Worm (Caenorhabditis elegans) whole organism, late embryonic: ENCODE data around the gene F58G1.2.

Experiments
- C38D4.7 ChIP-seq: fragments of 200-800 bp; sonication (Bioruptor generic); optimal IDR thresholded peaks from 2 replicates; lab custom pipeline; 2018; ENCODE audit warnings: mild to moderate bottlenecking, missing genetic modification characterization, moderate library complexity, missing compliant biosample characterization
- F13H6.1 ChIP-seq: sonication (generic microtip); optimal IDR thresholded peaks from 2 replicates; lab custom pipeline; 2016; ENCODE audit warnings: missing genetic modification characterization, missing compliant biosample characterization
- ceh-14 ChIP-seq: sonication (generic microtip); optimal IDR thresholded peaks from 2 replicates; lab custom pipeline; 2016; ENCODE audit warnings: missing genotype, missing genetic modification characterization, missing compliant biosample characterization
- ceh-24 ChIP-seq: sonication (generic microtip); optimal IDR thresholded peaks from 2 replicates; lab custom pipeline; 2016; ENCODE audit warnings: mild to moderate bottlenecking, missing genetic modification characterization, missing compliant biosample characterization
- ceh-30 ChIP-seq: fragments of 150-350 bp; optimal IDR thresholded peaks from 2 replicates; lab custom pipeline; 2014; ENCODE audit warnings: missing biosample characterization, missing genetic modification characterization
- ceh-34 ChIP-seq: sonication (generic microtip); optimal IDR thresholded peaks from 2 replicates; lab custom pipeline; 2016; ENCODE audit warnings: mild to moderate bottlenecking, missing genetic modification characterization, missing compliant biosample characterization
- ceh-45 ChIP-seq: fragments of 200-800 bp; sonication (Bioruptor generic); IDR thresholded peaks from 2 replicates; pipeline ENCODE4 v1.3.6; 2022; ENCODE audit warnings: missing genetic modification reagents, missing genetic modification characterization, missing compliant biosample characterization
- ceh-6 ChIP-seq: fragments of 200-800 bp; sonication (Bioruptor generic); optimal IDR thresholded peaks from 2 replicates; lab custom pipeline; 2018; ENCODE audit warnings: mild to moderate bottlenecking, missing genetic modification characterization, missing compliant biosample characterization
- ceh-9 ChIP-seq: sonication (generic microtip); optimal IDR thresholded peaks from 2 replicates; lab custom pipeline; 2016; ENCODE audit warnings: mild to moderate bottlenecking, missing genetic modification characterization, inconsistent platforms, missing compliant biosample characterization
- che-1 ChIP-seq: sonication (generic microtip); optimal IDR thresholded peaks from 2 replicates; lab custom pipeline; 2016; ENCODE audit warnings: mild to moderate bottlenecking, missing genetic modification characterization, missing compliant biosample characterization
- elt-2 ChIP-seq: sonication (generic microtip); optimal IDR thresholded peaks from 2 replicates; lab custom pipeline; 2016; ENCODE audit warnings: missing genetic modification reagents, missing genetic modification characterization, missing compliant biosample characterization
- eyg-1 ChIP-seq: sonication (generic microtip); optimal IDR thresholded peaks from 2 replicates; lab custom pipeline; 2016; ENCODE audit warnings: missing genotype, missing genetic modification characterization, missing compliant biosample characterization
- fax-1 ChIP-seq: sonication (generic microtip); optimal IDR thresholded peaks from 2 replicates; lab custom pipeline; 2016; ENCODE audit warnings: missing genotype, missing genetic modification characterization, missing compliant biosample characterization
- fkh-10 ChIP-seq: fragments of 150-350 bp; optimal IDR thresholded peaks from 2 replicates; lab custom pipeline; 2014; ENCODE audit warnings: missing biosample characterization, missing genetic modification reagents, missing genetic modification characterization
- gmeb-2 ChIP-seq: sonication (generic microtip); optimal IDR thresholded peaks from 2 replicates; lab custom pipeline; 2016; ENCODE audit warnings: missing genetic modification characterization, inconsistent platforms, missing compliant biosample characterization
- hlh-15 ChIP-seq: sonication (generic microtip); optimal IDR thresholded peaks from 2 replicates; lab custom pipeline; 2016; ENCODE audit warnings: missing genetic modification characterization, missing compliant biosample characterization
- hlh-30 ChIP-seq: sonication (generic microtip); optimal IDR thresholded peaks from 2 replicates; lab custom pipeline; 2017; ENCODE audit warnings: antibody characterized with exemption, missing genetic modification characterization, missing compliant biosample characterization; ENCODE audit not compliant: insufficient read depth
- hlh-6 ChIP-seq: sonication (generic microtip); optimal IDR thresholded peaks from 2 replicates; lab custom pipeline; 2016; ENCODE audit warnings: missing genotype, missing genetic modification characterization, missing compliant biosample characterization
- mec-3 ChIP-seq: sonication (generic microtip); optimal IDR thresholded peaks from 2 replicates; lab custom pipeline; 2016; ENCODE audit warnings: borderline replicate concordance, missing genetic modification characterization, missing compliant biosample characterization
- nhr-11 ChIP-seq: fragments of 150-350 bp; optimal IDR thresholded peaks from 2 replicates; lab custom pipeline; 2014; ENCODE audit warnings: missing biosample characterization, missing genetic modification characterization
- nhr-232 ChIP-seq: sonication (generic microtip); optimal IDR thresholded peaks from 2 replicates; lab custom pipeline; 2016; ENCODE audit warnings: missing genetic modification characterization, missing compliant biosample characterization
- odd-2 ChIP-seq: sonication (generic microtip); optimal IDR thresholded peaks from 2 replicates; lab custom pipeline; 2017; ENCODE audit warnings: antibody characterized with exemption, mild to moderate bottlenecking, missing genetic modification characterization, missing compliant biosample characterization
- pag-3 ChIP-seq: sonication (generic microtip); optimal IDR thresholded peaks from 2 replicates; lab custom pipeline; 2016; ENCODE audit warnings: missing compliant biosample characterization, missing genetic modification characterization, borderline replicate concordance
- pax-1 ChIP-seq: fragments of 150-350 bp; optimal IDR thresholded peaks from 2 replicates; lab custom pipeline; 2014; ENCODE audit warnings: missing biosample characterization, missing genetic modification characterization
- pha-4 ChIP-seq: fragments of 150-350 bp; optimal IDR thresholded peaks from 2 replicates; lab custom pipeline; 2018; ENCODE audit warnings: missing biosample characterization, missing genetic modification reagents, missing genetic modification characterization
- pqm-1 ChIP-seq: sonication (generic microtip); optimal IDR thresholded peaks from 2 replicates; lab custom pipeline; 2016; ENCODE audit warnings: missing genetic modification characterization, missing compliant biosample characterization
- pros-1 ChIP-seq: fragments of 150-350 bp; optimal IDR thresholded peaks from 2 replicates; lab custom pipeline; 2014; ENCODE audit warnings: missing biosample characterization, missing genetic modification reagents, missing genetic modification characterization
- ref-2 ChIP-seq: sonication (generic microtip); optimal IDR thresholded peaks from 2 replicates; lab custom pipeline; 2016; ENCODE audit warnings: missing genetic modification characterization, missing compliant biosample characterization
- rnt-1 ChIP-seq: sonication (generic microtip); optimal IDR thresholded peaks from 2 replicates; lab custom pipeline; 2016; ENCODE audit warnings: missing genetic modification characterization, missing compliant biosample characterization
- sdc-2 ChIP-seq: sonication (generic microtip); optimal IDR thresholded peaks from 2 replicates; lab custom pipeline; 2016; ENCODE audit warnings: missing genotype, missing genetic modification characterization, missing compliant biosample characterization
- sox-2 ChIP-seq: fragments of 200-800 bp; sonication (Bioruptor generic); IDR thresholded peaks from 2 replicates; pipeline ENCODE4 v1.3.6; 2022; ENCODE audit warnings: missing genetic modification reagents, missing genetic modification characterization, missing compliant biosample characterization
- sox-4 ChIP-seq: sonication (generic microtip); optimal IDR thresholded peaks from 2 replicates; lab custom pipeline; 2017; ENCODE audit warnings: mild to moderate bottlenecking, missing genetic modification characterization, inconsistent platforms, missing compliant biosample characterization
- syd-9 ChIP-seq: sonication (generic microtip); optimal IDR thresholded peaks from 2 replicates; lab custom pipeline; 2016; ENCODE audit warnings: mild to moderate bottlenecking, missing genetic modification characterization, moderate library complexity, missing compliant biosample characterization
- tbx-7 ChIP-seq: sonication (generic microtip); optimal IDR thresholded peaks from 2 replicates; lab custom pipeline; 2016; ENCODE audit warnings: missing genotype, missing genetic modification characterization, missing compliant biosample characterization
- unc-42 ChIP-seq: sonication (generic microtip); optimal IDR thresholded peaks from 2 replicates; lab custom pipeline; 2016; ENCODE audit warnings: missing genotype, missing genetic modification characterization, missing compliant biosample characterization
- zip-5 ChIP-seq: sonication (generic microtip); optimal IDR thresholded peaks from 2 replicates; lab custom pipeline; 2016; ENCODE audit warnings: missing genetic modification characterization, missing compliant biosample characterization
- ztf-16 ChIP-seq: sonication (generic microtip); optimal IDR thresholded peaks from 2 replicates; lab custom pipeline; 2017; ENCODE audit warnings: missing genetic modification characterization, missing compliant biosample characterization

F58G1.2 gene

DNA sequence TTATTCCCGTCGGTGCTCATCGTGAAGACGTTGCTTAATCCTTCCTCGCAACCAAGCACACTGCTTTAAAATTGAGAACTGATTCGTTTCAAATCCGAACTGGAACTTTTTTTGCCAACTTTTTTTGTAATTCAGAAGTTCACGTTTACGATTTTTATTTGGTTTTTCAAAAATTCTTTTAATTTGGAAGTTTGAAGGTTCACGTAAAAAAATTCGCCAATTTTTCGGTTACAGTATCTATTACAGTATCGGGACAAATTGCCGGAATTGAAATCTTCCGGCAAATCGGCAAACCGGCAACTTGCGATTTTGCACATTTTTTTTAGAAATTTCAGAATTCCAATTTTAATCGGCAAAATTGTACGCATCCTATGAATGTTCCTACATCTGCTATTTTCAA lies 9.4 kb upstream of the F58G1.2 start, which contains the start of gene F58G1.3:
Gene F58G1.3, minus strand, starts transcription at position 101 of the 400 bp plus-strand sequence.
- TF ChIP-seq hlh-15: no peak
- TF ChIP-seq fax-1 (tag; lab: Kevin White, UChicago): no peak
- TF ChIP-seq ceh-45 (GFP tag; lab: Robert Waterston, UW): no peak
- no peak for TF ChIP-seq ceh-14 (tag; lab: Kevin White, UChicago)
- no peak for TF ChIP-seq F13H6.1 (tag; lab: Kevin White, UChicago)
- TF ChIP-seq sox-2: no peak
- TF ChIP-seq zip-5 (tag; lab: Kevin White, UChicago): no peak
- no peak for TF ChIP-seq tbx-7 (tag; lab: Kevin White, UChicago)
- TF ChIP-seq eyg-1: no peak
- no peak for TF ChIP-seq sox-4 (tag; lab: Kevin White, UChicago)
- TF ChIP-seq che-1 (tag; lab: Kevin White, UChicago): no peak
- TF ChIP-seq, all 69 proteins: peak for 0

DNA sequence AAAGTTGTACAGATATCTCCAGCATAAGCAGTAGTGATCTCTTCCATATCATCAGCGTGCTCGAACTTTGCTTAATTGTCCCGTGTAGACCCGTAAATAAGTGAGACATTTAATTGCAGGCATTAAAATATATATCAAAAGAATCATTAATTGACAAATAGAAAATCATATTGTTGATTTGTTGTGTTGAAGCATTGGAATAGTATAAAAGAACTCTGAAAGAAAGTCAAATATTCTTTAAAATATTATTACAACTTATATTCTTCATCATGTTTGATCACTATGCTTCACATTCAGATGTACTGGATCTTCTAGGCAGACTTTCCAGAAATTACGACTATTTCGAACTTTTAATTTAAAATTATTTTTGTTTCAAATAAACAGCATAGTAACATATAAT lies 6.7 kb upstream of the F58G1.2 start, which contains the start of gene F58G1.8:
Gene F58G1.8, minus strand, starts transcription at position 101 of the 400 bp plus-strand sequence.
- no peak for TF ChIP-seq hlh-30 (tag; lab: Kevin White, UChicago)
- TF ChIP-seq gmeb-2: no peak
- no peak for TF ChIP-seq che-1 (tag; lab: Kevin White, UChicago)
- no peak for TF ChIP-seq nhr-11 (tag; lab: Kevin White, UChicago)
- no peak for TF ChIP-seq unc-42 (tag; lab: Kevin White, UChicago)
- no peak for TF ChIP-seq fkh-10 (GFP tag; lab: Kevin White, UChicago)
- TF ChIP-seq pag-3 (tag; lab: Kevin White, UChicago): no peak
- TF ChIP-seq elt-2 (tag; lab: Kevin White, UChicago): no peak
- no peak for TF ChIP-seq ceh-14 (tag; lab: Kevin White, UChicago)
- no peak for TF ChIP-seq pax-1 (tag; lab: Kevin White, UChicago)
- TF ChIP-seq ref-2 (tag; lab: Kevin White, UChicago): no peak
- no peak for TF ChIP-seq pha-4 (tag; lab: Kevin White, UChicago)
- no peak for TF ChIP-seq syd-9
- no peak for TF ChIP-seq ceh-6 (GFP tag; lab: Kevin White, UChicago)
- TF ChIP-seq, all 69 proteins: peak for 0

DNA sequence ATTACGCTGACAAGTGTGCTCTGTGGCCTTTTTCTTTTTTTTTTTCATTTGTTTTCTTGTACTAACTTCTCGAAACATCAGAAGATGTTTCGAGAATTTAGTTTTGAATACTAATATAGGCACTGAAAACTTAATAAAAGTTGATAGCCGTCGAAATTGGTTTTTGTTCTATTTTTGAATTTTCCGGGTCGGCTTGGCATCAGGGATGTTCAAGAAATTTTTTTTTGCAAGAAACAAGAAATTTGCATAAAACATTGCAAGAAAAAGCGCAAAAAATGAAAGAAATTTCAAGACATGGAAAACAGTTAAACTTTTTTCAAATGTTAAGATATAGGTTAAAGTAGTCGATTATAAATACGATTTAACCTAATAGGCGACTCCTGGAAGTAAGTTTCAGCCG lies 4.4 kb upstream of the F58G1.2 start:
- TF ChIP-seq rnt-1 (tag; lab: Kevin White, UChicago): no peak
- no peak for TF ChIP-seq pros-1 (tag; lab: Kevin White, UChicago)
- TF ChIP-seq sox-2: no peak
- TF ChIP-seq elt-2 (tag; lab: Kevin White, UChicago): no peak
- no peak for TF ChIP-seq nhr-232 (tag; lab: Kevin White, UChicago)
- TF ChIP-seq ceh-34 (tag; lab: Kevin White, UChicago): no peak
- TF ChIP-seq sox-4 (tag; lab: Kevin White, UChicago): no peak
- no peak for TF ChIP-seq pax-1 (tag; lab: Kevin White, UChicago)
- no peak for TF ChIP-seq ceh-9 (tag; lab: Kevin White, UChicago)
- TF ChIP-seq ceh-45 (GFP tag; lab: Robert Waterston, UW): no peak
- TF ChIP-seq, all 69 proteins: peak for 0

DNA sequence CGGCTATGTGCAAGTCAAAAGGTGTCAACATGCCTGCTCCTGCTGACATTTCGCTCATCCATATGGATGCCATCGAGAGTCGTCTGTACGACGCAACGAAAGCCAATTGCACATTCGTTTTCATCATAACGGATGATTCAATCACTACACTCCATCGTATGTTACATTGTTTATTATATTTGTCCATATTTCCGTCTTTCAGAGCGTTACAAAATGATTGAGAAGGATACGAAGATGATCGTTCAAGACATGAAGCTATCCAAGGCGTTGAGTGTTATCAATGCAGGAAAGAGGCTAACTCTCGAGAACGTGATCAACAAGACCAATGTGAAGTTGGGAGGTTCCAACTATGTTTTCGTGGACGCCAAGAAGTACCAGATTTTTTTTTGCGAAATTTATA lies 2.7 kb upstream of the F58G1.2 start:
- TF ChIP-seq che-1 (tag; lab: Kevin White, UChicago) (no peak), ceh-24 (tag; lab: Kevin White, UChicago) (no peak), sdc-2 (no peak), C38D4.7 (GFP tag; lab: Kevin White, UChicago) (no peak), ztf-16 (tag; lab: Kevin White, UChicago) (no peak), mec-3 (tag; lab: Kevin White, UChicago) (no peak), ref-2 (tag; lab: Kevin White, UChicago) (no peak), gmeb-2 (no peak), pros-1 (tag; lab: Kevin White, UChicago) (no peak), ceh-30 (no peak), hlh-6 (tag; lab: Kevin White, UChicago) (no peak), pax-1 (tag; lab: Kevin White, UChicago) (no peak), pqm-1 (no peak), odd-2 (tag; lab: Kevin White, UChicago) (no peak)
- TF ChIP-seq, all 69 proteins: peak for 0
